Worm (Caenorhabditis elegans): ENCODE measurements around the gene F16F9.1.

ce11 chrX:8470126-8470772 is 24.0 kb downstream of the F16F9.1 start, which contains the start of gene mec-10:
- TF ChIP-seq mep-1 (tag; optimal IDR thresholded peaks at IDR 0.05) (no peak), lin-39 (tag; optimal IDR thresholded peaks at IDR 0.05) (no peak), unc-130 (GFP tag; optimal IDR thresholded peaks at IDR 0.05) (no peak), ceh-28 (tag; optimal IDR thresholded peaks at IDR 0.05) (no peak), nhr-76 (tag; optimal IDR thresholded peaks at IDR 0.05) (no peak), jun-1 (tag; optimal IDR thresholded peaks at IDR 0.05) (no peak), lin-15B (tag; optimal IDR thresholded peaks at IDR 0.05) (no peak), ZK546.5 (tag; optimal IDR thresholded peaks at IDR 0.05) (no peak), lin-1 (GFP tag; IDR thresholded peaks at IDR 0.05) (no peak), zag-1 (tag; optimal IDR thresholded peaks at IDR 0.05) (no peak), Y5F2A.4 (GFP tag; optimal IDR thresholded peaks at IDR 0.05) (no peak), tag-97 (GFP tag; IDR thresholded peaks at IDR 0.05) (no peak), pha-4 (GFP tag; IDR thresholded peaks at IDR 0.05) (no peak), pha-4 (tag; optimal IDR thresholded peaks at IDR 0.05) (no peak), mdl-1 (tag; optimal IDR thresholded peaks at IDR 0.05) (no peak)
